Fruit fly (Drosophila melanogaster): ENCODE measurements around the gene Hsp70Aa.
A peak's percentile ranks its signal among the peaks of the same experiment; 100 is the strongest.

The Hsp70Aa gene

dm6 chr3R:11969217-11969616 lies 12.9 kb upstream of the Hsp70Aa start:
- no peak for TF ChIP-seq pan (optimal IDR thresholded peaks at IDR 0.05)
- TF ChIP-seq HLH106 (tag; optimal IDR thresholded peaks at IDR 0.05): no peak
- TF ChIP-seq ey (GFP tag; optimal IDR thresholded peaks at IDR 0.05): peak; percentile 5

DNA sequence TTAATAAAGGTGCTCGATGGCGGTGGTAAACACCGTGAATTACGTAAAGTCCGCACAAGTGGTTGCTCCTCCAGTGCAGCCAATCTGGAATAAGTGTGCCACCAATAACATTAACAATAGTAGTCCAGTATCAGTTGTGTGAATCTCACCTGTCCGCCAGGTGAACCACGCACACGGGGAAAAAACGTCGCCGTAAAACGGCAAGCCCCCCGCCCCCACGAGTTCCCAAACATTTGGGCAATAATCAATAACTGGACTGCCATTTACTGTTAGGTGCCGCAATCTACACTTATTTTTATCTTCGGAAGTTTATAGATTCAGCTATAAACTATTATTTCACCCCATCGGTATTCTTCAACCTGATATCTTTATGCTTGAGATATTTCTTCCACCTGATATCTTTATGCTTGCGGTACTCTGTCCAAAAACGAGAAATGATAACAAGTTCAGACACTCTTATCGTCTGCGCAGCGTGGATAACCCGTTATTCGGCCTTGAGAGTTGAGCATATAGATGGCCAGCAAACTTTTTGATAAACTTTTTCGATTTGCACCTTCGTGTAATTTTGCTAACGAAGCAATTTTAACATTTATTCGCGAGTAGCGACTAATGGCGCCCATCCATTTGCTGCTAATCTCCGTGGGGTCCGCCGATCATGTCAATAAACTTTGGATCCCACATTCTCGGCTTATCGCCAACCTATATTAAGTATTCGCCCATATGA lies 11.8 kb upstream of the Hsp70Aa start:
- TF ChIP-seq sage (GFP tag; optimal IDR thresholded peaks at IDR 0.05): no peak
- no peak for TF ChIP-seq Abd-B (GFP tag; optimal IDR thresholded peaks at IDR 0.05)
- TF ChIP-seq dmrt93B (GFP tag; optimal IDR thresholded peaks at IDR 0.05): no peak
- no peak for TF ChIP-seq Jra (GFP tag; optimal IDR thresholded peaks at IDR 0.05)
- TF ChIP-seq Hr78 (GFP tag; optimal IDR thresholded peaks at IDR 0.05): no peak
- TF ChIP-seq tai (GFP tag; optimal IDR thresholded peaks at IDR 0.05): no peak
- TF ChIP-seq N (GFP tag; optimal IDR thresholded peaks at IDR 0.05): no peak
- TF ChIP-seq foxo (GFP tag; optimal IDR thresholded peaks at IDR 0.05): no peak
- TF ChIP-seq OdsH (GFP tag; optimal IDR thresholded peaks at IDR 0.05): no peak
- TF ChIP-seq Rel (GFP tag; optimal IDR thresholded peaks at IDR 0.05): no peak
- TF ChIP-seq Rel (tag; optimal IDR thresholded peaks at IDR 0.05): no peak
- TF ChIP-seq CG9705 (GFP tag; optimal IDR thresholded peaks at IDR 0.05): no peak
- no peak for TF ChIP-seq rgr (GFP tag; optimal IDR thresholded peaks at IDR 0.05)
- TF ChIP-seq psq (GFP tag; optimal IDR thresholded peaks at IDR 0.05): no peak
- TF ChIP-seq Sp1 (GFP tag; optimal IDR thresholded peaks at IDR 0.05): no peak
- TF ChIP-seq fru (GFP tag; optimal IDR thresholded peaks at IDR 0.05): no peak
- TF ChIP-seq GATAd (GFP tag; optimal IDR thresholded peaks at IDR 0.05): no peak
- no peak for TF ChIP-seq brk (GFP tag; optimal IDR thresholded peaks at IDR 0.05)

dm6 chr3R:11967262-11968029 lies 11.1 kb upstream of the Hsp70Aa start, which contains the start of the genes CG12213 and GC1:
CG12213 (minus strand) TSS chr3R:11967691.
GC1 (plus strand) TSS chr3R:11967708.
- TF ChIP-seq Rel (GFP tag; optimal IDR thresholded peaks at IDR 0.05) (no peak), Rel (tag; optimal IDR thresholded peaks at IDR 0.05) (peak; percentile 21), CG32264 (GFP tag; optimal IDR thresholded peaks at IDR 0.05) (peak; percentile 1), Jra (GFP tag; optimal IDR thresholded peaks at IDR 0.05) (peak; percentile 43), CG9705 (GFP tag; optimal IDR thresholded peaks at IDR 0.05) (no peak), dsf (GFP tag; optimal IDR thresholded peaks at IDR 0.05; ENCODE audit: borderline replicate concordance) (peak; percentile 53), jim (GFP tag; optimal IDR thresholded peaks at IDR 0.05) (peak; percentile 6), HLH106 (tag; optimal IDR thresholded peaks at IDR 0.05) (peak; percentile 38), lola (GFP tag; optimal IDR thresholded peaks at IDR 0.05) (no peak), Sp1 (GFP tag; optimal IDR thresholded peaks at IDR 0.05) (peak; percentile 49), fru (GFP tag; optimal IDR thresholded peaks at IDR 0.05) (peak; percentile 50), Hr83 (GFP tag; optimal IDR thresholded peaks at IDR 0.05; ENCODE audit: poor library complexity, severe bottlenecking) (peak; percentile 1), CrebA (GFP tag; optimal IDR thresholded peaks at IDR 0.05; ENCODE audit: borderline replicate concordance) (no peak), Vsx2 (GFP tag; optimal IDR thresholded peaks at IDR 0.05; ENCODE audit: partially characterized antibody) (peak; percentile 97), foxo (GFP tag; optimal IDR thresholded peaks at IDR 0.05) (peak in 1 of 2 experiments; percentile 23), psq (GFP tag; optimal IDR thresholded peaks at IDR 0.05) (peak; percentile 21), Dfd (GFP tag; optimal IDR thresholded peaks at IDR 0.05) (no peak), Hnf4 (GFP tag; optimal IDR thresholded peaks at IDR 0.05) (peak; percentile 44), h (GFP tag; optimal IDR thresholded peaks at IDR 0.05) (peak; percentile 57), Myc (optimal IDR thresholded peaks at IDR 0.05) (no peak), rgr (GFP tag; optimal IDR thresholded peaks at IDR 0.05) (peak; percentile 3), Hr78 (GFP tag; optimal IDR thresholded peaks at IDR 0.05) (no peak), woc (GFP tag; optimal IDR thresholded peaks at IDR 0.05) (peak; percentile 63), OdsH (GFP tag; optimal IDR thresholded peaks at IDR 0.05) (peak; percentile 17), tai (GFP tag; optimal IDR thresholded peaks at IDR 0.05) (no peak)

dm6 chr3R:11964000-11964399 lies 7.7 kb upstream of the Hsp70Aa start:
- TF ChIP-seq psq (GFP tag; optimal IDR thresholded peaks at IDR 0.05): no peak
- TF ChIP-seq Mio (GFP tag; optimal IDR thresholded peaks at IDR 0.05): no peak
- no peak for TF ChIP-seq dsf (GFP tag; optimal IDR thresholded peaks at IDR 0.05; ENCODE audit: borderline replicate concordance)
- TF ChIP-seq Abd-B (GFP tag; optimal IDR thresholded peaks at IDR 0.05): no peak
- TF ChIP-seq foxo (GFP tag; optimal IDR thresholded peaks at IDR 0.05): no peak
- TF ChIP-seq HLH106 (tag; optimal IDR thresholded peaks at IDR 0.05): no peak
- no peak for TF ChIP-seq br (GFP tag; optimal IDR thresholded peaks at IDR 0.05)
- no peak for TF ChIP-seq CG32264 (GFP tag; optimal IDR thresholded peaks at IDR 0.05)

Data from whole organism, wandering third instar larva.